8 worm cellular contexts compared by ENCODE assay signal in genomic region chrIII:9051119-9051597, ce11.
TF ChIP-seq lines count a peak whose summit lies in the region.

No protein-coding gene starts in this region.

TF ChIP-seq in whole organism, L1 larva, 84 proteins besides CTCF, POLR2A, EP300 and RAD21 (continues in another document):
- no peak for TF ChIP-seq nhr-84 (tag; optimal IDR thresholded peaks at IDR 0.05; lab: Kevin White, UChicago)
- TF ChIP-seq fkh-8 (tag; optimal IDR thresholded peaks at IDR 0.05; lab: Kevin White, UChicago): peak; percentile 75
- TF ChIP-seq mab-9 (GFP tag; IDR thresholded peaks at IDR 0.05; lab: Robert Waterston, UW): peak; percentile 80
- TF ChIP-seq lin-35 (GFP tag; optimal IDR thresholded peaks at IDR 0.05; lab: Kevin White, UChicago): peak; percentile 50 to 87
- TF ChIP-seq sox-4 (tag; optimal IDR thresholded peaks at IDR 0.05; lab: Kevin White, UChicago): peak; percentile 11
- no peak for TF ChIP-seq zag-1 (tag; optimal IDR thresholded peaks at IDR 0.05; lab: Kevin White, UChicago)
- TF ChIP-seq nhr-11 (tag; optimal IDR thresholded peaks at IDR 0.05; lab: Kevin White, UChicago): no peak
- TF ChIP-seq lir-3 (tag; optimal IDR thresholded peaks at IDR 0.05; lab: Kevin White, UChicago; ENCODE audit: poor library complexity): peak; percentile 35
- peak; percentile 91 for TF ChIP-seq ztf-4 (tag; optimal IDR thresholded peaks at IDR 0.05; lab: Kevin White, UChicago)
- TF ChIP-seq F16B12.6 (tag; optimal IDR thresholded peaks at IDR 0.05; lab: Kevin White, UChicago): peak; percentile 30
- peak; percentile 46 to 56 (median 54) for TF ChIP-seq dpl-1 (GFP tag; optimal IDR thresholded peaks at IDR 0.05; lab: Kevin White, UChicago)

TF ChIP-seq in whole organism, L2 larva, 48 proteins besides CTCF, POLR2A, EP300 and RAD21 (continues in another document):
- TF ChIP-seq lin-39 (tag; optimal IDR thresholded peaks at IDR 0.05; lab: Kevin White, UChicago): no peak
- TF ChIP-seq nhr-12 (tag; optimal IDR thresholded peaks at IDR 0.05; lab: Kevin White, UChicago): peak; percentile 58
- TF ChIP-seq nhr-23 (tag; optimal IDR thresholded peaks at IDR 0.05; lab: Kevin White, UChicago): no peak
- TF ChIP-seq ztf-4 (tag; optimal IDR thresholded peaks at IDR 0.05; lab: Kevin White, UChicago): peak; percentile 98
- peak; percentile 85 for TF ChIP-seq lin-13 (GFP tag; optimal IDR thresholded peaks at IDR 0.05; lab: Kevin White, UChicago)
- TF ChIP-seq zag-1 (tag; optimal IDR thresholded peaks at IDR 0.05; lab: Kevin White, UChicago): peak; percentile 31
- peak; percentile 60 for TF ChIP-seq unc-55 (GFP tag; optimal IDR thresholded peaks at IDR 0.05; lab: Kevin White, UChicago)
- TF ChIP-seq skn-1 (tag; optimal IDR thresholded peaks at IDR 0.05; lab: Kevin White, UChicago): peak; percentile 74
- peak; percentile 96 for TF ChIP-seq nhr-129 (tag; optimal IDR thresholded peaks at IDR 0.05; lab: Kevin White, UChicago)
- no peak for TF ChIP-seq nhr-237 (tag; optimal IDR thresholded peaks at IDR 0.05; lab: Kevin White, UChicago)
- peak; percentile 90 for TF ChIP-seq crh-2 (tag; optimal IDR thresholded peaks at IDR 0.05; lab: Kevin White, UChicago)
- TF ChIP-seq alr-1 (tag; optimal IDR thresholded peaks at IDR 0.05; lab: Kevin White, UChicago): no peak

TF ChIP-seq in whole organism, L3 larva, 47 proteins besides CTCF, POLR2A, EP300 and RAD21 (continues in another document):
- TF ChIP-seq elt-2 (tag; optimal IDR thresholded peaks at IDR 0.05; lab: Kevin White, UChicago) (peak; percentile 66), egl-5 (tag; optimal IDR thresholded peaks at IDR 0.05; lab: Kevin White, UChicago) (no peak), egl-27 (tag; optimal IDR thresholded peaks at IDR 0.05; lab: Kevin White, UChicago) (no peak), fkh-2 (tag; optimal IDR thresholded peaks at IDR 0.05; lab: Kevin White, UChicago) (no peak), tbx-2 (tag; optimal IDR thresholded peaks at IDR 0.05; lab: Kevin White, UChicago) (peak; percentile 81), sea-2 (GFP tag; optimal IDR thresholded peaks at IDR 0.05; lab: Kevin White, UChicago) (no peak), elt-1 (tag; optimal IDR thresholded peaks at IDR 0.05; lab: Kevin White, UChicago) (peak; percentile 3), hmg-11 (tag; optimal IDR thresholded peaks at IDR 0.05; lab: Kevin White, UChicago) (no peak), ztf-4 (tag; optimal IDR thresholded peaks at IDR 0.05; lab: Kevin White, UChicago) (peak; percentile 89), fkh-10 (GFP tag; optimal IDR thresholded peaks at IDR 0.05; lab: Kevin White, UChicago) (peak; percentile 5), unc-62 (GFP tag; optimal IDR thresholded peaks at IDR 0.05; lab: Kevin White, UChicago) (no peak), nhr-67 (tag; optimal IDR thresholded peaks at IDR 0.05; lab: Kevin White, UChicago) (no peak)

TF ChIP-seq in whole organism, L4 larva, 104 proteins besides CTCF, POLR2A, EP300 and RAD21 (continues in another document):
- TF ChIP-seq daf-19 (GFP tag; conservative IDR thresholded peaks at IDR 0.05; lab: Robert Waterston, UW): peak; percentile 31; the same call in 1 of the 2 replicates
- peak; percentile 41 for TF ChIP-seq cey-2 (tag; optimal IDR thresholded peaks at IDR 0.05; lab: Kevin White, UChicago; ENCODE audit: borderline replicate concordance, insufficient read depth)
- TF ChIP-seq mdl-1 (tag; optimal IDR thresholded peaks at IDR 0.05; lab: Kevin White, UChicago): peak in 1 of 2 experiments; percentile 56
- TF ChIP-seq ces-1 (GFP tag; optimal IDR thresholded peaks at IDR 0.05; lab: Kevin White, UChicago): no peak
- peak; percentile 59; the same call in 1 of the 2 replicates for TF ChIP-seq vab-7 (GFP tag; IDR thresholded peaks at IDR 0.05; lab: Robert Waterston, UW)
- peak in 1 of 2 experiments; percentile 91 for TF ChIP-seq lsy-2 (tag; optimal IDR thresholded peaks at IDR 0.05; lab: Kevin White, UChicago)
- no peak for TF ChIP-seq skn-1 (tag; optimal IDR thresholded peaks at IDR 0.05; lab: Kevin White, UChicago)
- peak; percentile 5 for TF ChIP-seq spr-3 (GFP tag; optimal IDR thresholded peaks at IDR 0.05; lab: Kevin White, UChicago)
- TF ChIP-seq lin-13 (GFP tag; optimal IDR thresholded peaks at IDR 0.05; lab: Kevin White, UChicago): peak; percentile 76
- TF ChIP-seq attf-4 (tag; optimal IDR thresholded peaks at IDR 0.05; lab: Kevin White, UChicago): peak; percentile 2
- no peak for TF ChIP-seq zfp-2 (tag; optimal IDR thresholded peaks at IDR 0.05; lab: Kevin White, UChicago)

TF ChIP-seq in whole organism, early embryonic, 17 proteins besides CTCF, POLR2A, EP300 and RAD21:
- TF ChIP-seq hmg-4 (GFP tag; optimal IDR thresholded peaks at IDR 0.05; lab: Kevin White, UChicago) (no peak), scrt-1 (GFP tag; IDR thresholded peaks at IDR 0.05; lab: Robert Waterston, UW) (no peak), hmbx-1 (tag; optimal IDR thresholded peaks at IDR 0.05; lab: Kevin White, UChicago) (no peak), ama-1 (optimal IDR thresholded peaks at IDR 0.05; lab: Kevin White, UChicago) (no peak), ceh-36 (tag; optimal IDR thresholded peaks at IDR 0.05; lab: Kevin White, UChicago) (peak; percentile 3), sea-1 (GFP tag; conservative IDR thresholded peaks at IDR 0.05; lab: Robert Waterston, UW) (peak; percentile 47; the same call in 1 of the 2 replicates), hnd-1 (tag; optimal IDR thresholded peaks at IDR 0.05; lab: Kevin White, UChicago) (peak; percentile 61)

TF ChIP-seq in whole organism, late embryonic, 69 proteins besides CTCF, POLR2A, EP300 and RAD21:
- TF ChIP-seq syd-9 (tag; optimal IDR thresholded peaks at IDR 0.05; lab: Kevin White, UChicago) (no peak), rnt-1 (tag; optimal IDR thresholded peaks at IDR 0.05; lab: Kevin White, UChicago) (no peak), ttx-3 (tag; optimal IDR thresholded peaks at IDR 0.05; lab: Kevin White, UChicago) (no peak), ceh-9 (tag; optimal IDR thresholded peaks at IDR 0.05; lab: Kevin White, UChicago) (no peak), unc-55 (GFP tag; optimal IDR thresholded peaks at IDR 0.05; lab: Kevin White, UChicago) (peak; percentile 89), ceh-30 (tag; optimal IDR thresholded peaks at IDR 0.05; lab: Kevin White, UChicago) (peak; percentile 78), K02D7.2 (tag; optimal IDR thresholded peaks at IDR 0.05; lab: Kevin White, UChicago) (peak; percentile 27), T23F11.4 (GFP tag; optimal IDR thresholded peaks at IDR 0.05; lab: Kevin White, UChicago) (peak; percentile 15), ama-1 (optimal IDR thresholded peaks at IDR 0.05; lab: Kevin White, UChicago) (peak; percentile 49)
TF ChIP-seq in whole organism, late embryonic: peak in this region for 5.

TF ChIP-seq in whole organism, mixed stage, embryonic, 35 proteins besides CTCF, POLR2A, EP300 and RAD21:
- peak; percentile 18 for TF ChIP-seq M03D4.4 (tag; optimal IDR thresholded peaks at IDR 0.05; lab: Kevin White, UChicago)
- no peak for TF ChIP-seq sptf-1 (tag; optimal IDR thresholded peaks at IDR 0.05; lab: Kevin White, UChicago)
- peak; percentile 23 for TF ChIP-seq ces-1 (GFP tag; optimal IDR thresholded peaks at IDR 0.05; lab: Kevin White, UChicago)
- TF ChIP-seq nhr-12 (tag; optimal IDR thresholded peaks at IDR 0.05; lab: Kevin White, UChicago): no peak
- peak; percentile 6 for TF ChIP-seq ceh-43 (GFP tag; optimal IDR thresholded peaks at IDR 0.05; lab: Kevin White, UChicago)
- TF ChIP-seq unc-39 (tag; optimal IDR thresholded peaks at IDR 0.05; lab: Kevin White, UChicago): no peak
- TF ChIP-seq snpc-4 (tag; optimal IDR thresholded peaks at IDR 0.05; lab: Kevin White, UChicago): no peak
- TF ChIP-seq flh-1 (GFP tag; optimal IDR thresholded peaks at IDR 0.05; lab: Kevin White, UChicago): no peak
- TF ChIP-seq unc-62 (GFP tag; optimal IDR thresholded peaks at IDR 0.05; lab: Kevin White, UChicago): peak; percentile 58
- no peak for TF ChIP-seq ceh-83 (GFP tag; optimal IDR thresholded peaks at IDR 0.05; lab: Kevin White, UChicago)
- no peak for TF ChIP-seq nhr-237 (tag; optimal IDR thresholded peaks at IDR 0.05; lab: Kevin White, UChicago)
- no peak for TF ChIP-seq bed-3 (GFP tag; optimal IDR thresholded peaks at IDR 0.05; lab: Kevin White, UChicago)
- peak; percentile 12 for TF ChIP-seq mls-2 (tag; optimal IDR thresholded peaks at IDR 0.05; lab: Kevin White, UChicago)
- TF ChIP-seq elt-1 (tag; optimal IDR thresholded peaks at IDR 0.05; lab: Kevin White, UChicago; ENCODE audit: borderline replicate concordance, insufficient read depth): no peak
- no peak for TF ChIP-seq lsy-2 (tag; optimal IDR thresholded peaks at IDR 0.05; lab: Kevin White, UChicago)
- peak; percentile 22 for TF ChIP-seq nhr-2 (tag; optimal IDR thresholded peaks at IDR 0.05; lab: Kevin White, UChicago)

TF ChIP-seq in whole organism, young adult, 124 proteins besides CTCF, POLR2A, EP300 and RAD21 (continues in another document):
- no peak for TF ChIP-seq die-1 (tag; optimal IDR thresholded peaks at IDR 0.05; lab: Kevin White, UChicago)
- peak; percentile 72; the same call in 1 of the 2 replicates for TF ChIP-seq Y79H2A.3 (GFP tag; conservative IDR thresholded peaks at IDR 0.05; lab: Robert Waterston, UW)
- peak; percentile 63; the same call in 1 of the 2 replicates for TF ChIP-seq let-526 (GFP tag; IDR thresholded peaks at IDR 0.05; lab: Robert Waterston, UW)
- peak; percentile 54 for TF ChIP-seq hmg-1.2 (GFP tag; IDR thresholded peaks at IDR 0.05; lab: Robert Waterston, UW)
- TF ChIP-seq ztf-28 (GFP tag; IDR thresholded peaks at IDR 0.05; lab: Robert Waterston, UW): no peak
- peak; percentile 59; the same call in 1 of the 2 replicates for TF ChIP-seq ekl-4 (GFP tag; IDR thresholded peaks at IDR 0.05; lab: Robert Waterston, UW)
- TF ChIP-seq repo-1 (tag; optimal IDR thresholded peaks at IDR 0.05; lab: Kevin White, UChicago): peak; percentile 80
- TF ChIP-seq unc-62 (GFP tag; optimal IDR thresholded peaks at IDR 0.05; lab: Kevin White, UChicago): peak; percentile 61
- TF ChIP-seq cebp-2 (GFP tag; IDR thresholded peaks at IDR 0.05; lab: Robert Waterston, UW): no peak
- TF ChIP-seq sea-2 (GFP tag; IDR thresholded peaks at IDR 0.05; lab: Robert Waterston, UW): no peak
- peak; percentile 32 for TF ChIP-seq ztf-22 (GFP tag; optimal IDR thresholded peaks at IDR 0.05; lab: Kevin White, UChicago)
- peak; percentile 76 for TF ChIP-seq dox-1 (GFP tag; IDR thresholded peaks at IDR 0.05; lab: Robert Waterston, UW)
- TF ChIP-seq lin-54 (GFP tag; optimal IDR thresholded peaks at IDR 0.05; lab: Kevin White, UChicago): peak; percentile 56
- TF ChIP-seq rcor-1 (GFP tag; IDR thresholded peaks at IDR 0.05; lab: Robert Waterston, UW): 0 out of 2 replicates have a peak, but pooled peaks have one; percentile 34
- TF ChIP-seq ZK185.1 (tag; optimal IDR thresholded peaks at IDR 0.05; lab: Kevin White, UChicago; ENCODE audit: poor library complexity, severe bottlenecking): no peak
- peak; percentile 49 for TF ChIP-seq K11D2.4 (GFP tag; IDR thresholded peaks at IDR 0.05; lab: Robert Waterston, UW)
- no peak for TF ChIP-seq hlh-12 (tag; optimal IDR thresholded peaks at IDR 0.05; lab: Kevin White, UChicago)
- peak; percentile 65 for TF ChIP-seq tbp1 (GFP tag; optimal IDR thresholded peaks at IDR 0.05; lab: Kevin White, UChicago)
- no peak for TF ChIP-seq ztf-25 (GFP tag; IDR thresholded peaks at IDR 0.05; lab: Robert Waterston, UW)
- TF ChIP-seq F10E7.11 (tag; optimal IDR thresholded peaks at IDR 0.05; lab: Kevin White, UChicago): peak; percentile 85
- peak; percentile 75 for TF ChIP-seq atf-7 (tag; optimal IDR thresholded peaks at IDR 0.05; lab: Kevin White, UChicago)
